Fruit fly (Drosophila melanogaster) whole organism, embryonic: ENCODE results near the gene Sec15.
A peak's percentile ranks its signal among the peaks of the same experiment; 100 is the strongest.

Source experiments
- ATbp ChIP-seq: fragments of 200-800 bp; sonication (Bioruptor generic); optimal IDR thresholded peaks from 2 replicates; lab custom pipeline; 2017; ENCODE audit warnings: missing biosample characterization, mild to moderate bottlenecking, missing genetic modification characterization, missing genetic modification reagents
- Ada2b ChIP-seq: fragments of 200-800 bp; sonication (Bioruptor generic); IDR thresholded peaks from 2 replicates; pipeline ENCODE4 v1.3.6; 2022; ENCODE audit warnings: missing biosample characterization, missing genetic modification characterization
- CG10321 ChIP-seq: fragments of 200-800 bp; sonication (Bioruptor generic); IDR thresholded peaks from 2 replicates; pipeline ENCODE4 v1.3.6; 2022; ENCODE audit warnings: missing biosample characterization, missing genetic modification characterization
- CG10462 ChIP-seq: fragments of 200-800 bp; sonication (Bioruptor generic); optimal IDR thresholded peaks from 2 replicates; lab custom pipeline; 2016; ENCODE audit warnings: missing biosample characterization, missing genetic modification characterization
- CG10654 ChIP-seq: fragments of 200-800 bp; sonication (Bioruptor generic); optimal IDR thresholded peaks from 2 replicates; lab custom pipeline; 2016; ENCODE audit warnings: missing biosample characterization, missing genetic modification characterization
- CG11247 ChIP-seq: fragments of 200-800 bp; sonication (Bioruptor generic); IDR thresholded peaks from 2 replicates; pipeline ENCODE4 v1.3.6; 2022; ENCODE audit warnings: missing biosample characterization, missing genetic modification characterization
- CG12219 ChIP-seq: fragments of 200-800 bp; sonication (Bioruptor generic); optimal IDR thresholded peaks from 3 replicates; lab custom pipeline; 2018; ENCODE audit warnings: missing biosample characterization, mild to moderate bottlenecking, missing genetic modification characterization
- CG12391 ChIP-seq: fragments of 200-800 bp; sonication (Bioruptor generic); optimal IDR thresholded peaks from 3 replicates; lab custom pipeline; 2018; ENCODE audit warnings: missing biosample characterization, mild to moderate bottlenecking, missing genetic modification characterization, moderate library complexity
- CG13123 ChIP-seq: fragments of 200-800 bp; sonication (Bioruptor generic); optimal IDR thresholded peaks from 2 replicates; lab custom pipeline; 2016; ENCODE audit warnings: missing biosample characterization, missing genetic modification characterization
- CG14441 ChIP-seq: fragments of 200-800 bp; sonication (Bioruptor generic); IDR thresholded peaks from 2 replicates; pipeline ENCODE4 v1.3.6; 2022; ENCODE audit warnings: missing biosample characterization, missing genetic modification characterization
- CG1602 ChIP-seq: fragments of 200-800 bp; sonication (Bioruptor generic); optimal IDR thresholded peaks from 3 replicates; lab custom pipeline; 2016; ENCODE audit warnings: missing biosample characterization, missing genetic modification characterization
- CG16813 ChIP-seq: fragments of 200-800 bp; sonication (Bioruptor generic); IDR thresholded peaks from 3 replicates; pipeline ENCODE4 v1.3.6; 2022; ENCODE audit warnings: missing biosample characterization, missing genetic modification characterization; ENCODE audit not compliant: partially characterized antibody
- CG16863 ChIP-seq: fragments of 200-800 bp; sonication (Bioruptor generic); optimal IDR thresholded peaks from 3 replicates; lab custom pipeline; 2016; ENCODE audit warnings: missing biosample characterization, missing genetic modification characterization
- CG32532 ChIP-seq: fragments of 200-800 bp; sonication (Bioruptor generic); IDR thresholded peaks from 2 replicates; pipeline ENCODE4 v1.3.6; 2022; ENCODE audit warnings: missing biosample characterization, missing genetic modification characterization
- CG33557 ChIP-seq: fragments of 200-800 bp; sonication (Bioruptor generic); optimal IDR thresholded peaks from 2 replicates; lab custom pipeline; 2019; ENCODE audit warnings: missing biosample characterization, mild to moderate bottlenecking, missing genetic modification characterization, moderate library complexity
- CG3407 ChIP-seq: fragments of 200-800 bp; sonication (Bioruptor generic); optimal IDR thresholded peaks from 2 replicates; lab custom pipeline; 2018; ENCODE audit warnings: missing biosample characterization, mild to moderate bottlenecking, missing genetic modification characterization
- CG4282 ChIP-seq: fragments of 200-800 bp; sonication (Bioruptor generic); optimal IDR thresholded peaks from 2 replicates; lab custom pipeline; 2016; ENCODE audit warnings: missing biosample characterization, missing genetic modification characterization
- CG7357 ChIP-seq: fragments of 200-800 bp; sonication (Bioruptor generic); IDR thresholded peaks from 3 replicates; pipeline ENCODE4 v1.3.6; 2022; ENCODE audit warnings: missing biosample characterization, missing genetic modification characterization
- CG7963 ChIP-seq: fragments of 200-800 bp; sonication (Bioruptor generic); IDR thresholded peaks from 3 replicates; pipeline ENCODE4 v1.3.6; 2022; ENCODE audit warnings: missing biosample characterization, missing genetic modification characterization; ENCODE audit not compliant: partially characterized antibody
- CG9437 ChIP-seq: fragments of 200-800 bp; sonication (Bioruptor generic); optimal IDR thresholded peaks from 2 replicates; lab custom pipeline; 2018; ENCODE audit warnings: missing biosample characterization, mild to moderate bottlenecking, missing genetic modification characterization
- CG9876 ChIP-seq: fragments of 200-800 bp; sonication (Bioruptor generic); optimal IDR thresholded peaks from 2 replicates; lab custom pipeline; 2016; ENCODE audit warnings: missing biosample characterization, missing genetic modification characterization
- Dfd ChIP-seq, 2 experiments: fragments of >200 bp; optimal IDR thresholded peaks; 2 replicates each; lab custom pipeline; 2017; ENCODE audit warnings: missing biosample characterization in 2 of 2, missing genetic modification characterization in 2 of 2
- Doc3 ChIP-seq: fragments of 200-800 bp; sonication (Bioruptor generic); IDR thresholded peaks from 3 replicates; pipeline ENCODE4 v1.3.6; 2022; ENCODE audit warnings: missing biosample characterization, missing genetic modification characterization; ENCODE audit not compliant: partially characterized antibody
- Ets65A ChIP-seq: fragments of 200-800 bp; sonication (Bioruptor generic); peaks from one replicate; lab custom pipeline; 2016; ENCODE audit warnings: missing biosample characterization, missing genetic modification characterization
- Gsc ChIP-seq: fragments of 200-800 bp; sonication (Bioruptor generic); IDR thresholded peaks from 2 replicates; pipeline ENCODE4 v1.3.6; 2022; ENCODE audit warnings: missing biosample characterization, missing genetic modification characterization
- HmgZ ChIP-seq: fragments of 200-800 bp; sonication (Bioruptor generic); optimal IDR thresholded peaks from 2 replicates; lab custom pipeline; 2018; ENCODE audit warnings: missing biosample characterization, mild to moderate bottlenecking, missing genetic modification characterization
- Hr3 ChIP-seq: fragments of 200-800 bp; sonication (Bioruptor generic); optimal IDR thresholded peaks from 3 replicates; lab custom pipeline; 2016; ENCODE audit warnings: missing biosample characterization, missing genetic modification characterization
- Meics ChIP-seq: fragments of 200-800 bp; sonication (Bioruptor generic); optimal IDR thresholded peaks from 2 replicates; lab custom pipeline; 2017; ENCODE audit warnings: missing biosample characterization, mild to moderate bottlenecking, missing genetic modification characterization
- Six4 ChIP-seq: fragments of 200-800 bp; sonication (Bioruptor generic); optimal IDR thresholded peaks from 2 replicates; lab custom pipeline; 2016; ENCODE audit warnings: missing biosample characterization, missing genetic modification characterization
- Sox100B ChIP-seq: fragments of 200-800 bp; sonication (Bioruptor generic); optimal IDR thresholded peaks from 3 replicates; lab custom pipeline; 2018; ENCODE audit warnings: missing biosample characterization, mild to moderate bottlenecking, missing genetic modification characterization
- Sry-β ChIP-seq: fragments of 200-800 bp; sonication (Bioruptor generic); optimal IDR thresholded peaks from 2 replicates; lab custom pipeline; 2018; ENCODE audit warnings: missing biosample characterization, mild to moderate bottlenecking, missing genetic modification characterization, moderate library complexity
- Ssrp ChIP-seq: fragments of 200-800 bp; sonication (Bioruptor generic); optimal IDR thresholded peaks from 2 replicates; lab custom pipeline; 2018; ENCODE audit warnings: missing biosample characterization, mild to moderate bottlenecking, missing genetic modification characterization, moderate library complexity
- abd-A ChIP-seq: fragments of 200-800 bp; sonication (Bioruptor generic); optimal IDR thresholded peaks from 3 replicates; lab custom pipeline; 2019; ENCODE audit warnings: missing biosample characterization, mild to moderate bottlenecking, missing genetic modification characterization, moderate library complexity
- ash1 ChIP-seq: fragments of 200-800 bp; sonication (Bioruptor generic); optimal IDR thresholded peaks from 2 replicates; lab custom pipeline; 2018; ENCODE audit warnings: missing biosample characterization, mild to moderate bottlenecking, missing genetic modification characterization
- dan ChIP-seq: fragments of 200-800 bp; sonication (Bioruptor generic); IDR thresholded peaks from 2 replicates; pipeline ENCODE4 v1.3.6; 2022; ENCODE audit warnings: missing biosample characterization, missing genetic modification characterization
- dysf ChIP-seq: fragments of 200-800 bp; sonication (Bioruptor generic); IDR thresholded peaks from 3 replicates; pipeline ENCODE4 v1.3.6; 2022; ENCODE audit warnings: missing biosample characterization, missing genetic modification characterization
- eyg ChIP-seq: fragments of 200-800 bp; sonication (Bioruptor generic); optimal IDR thresholded peaks from 3 replicates; lab custom pipeline; 2016; ENCODE audit warnings: missing biosample characterization, missing genetic modification characterization
- ftz-f1 ChIP-seq: fragments of 200-800 bp; sonication (Bioruptor generic); optimal IDR thresholded peaks from 2 replicates; lab custom pipeline; 2016; ENCODE audit warnings: missing biosample characterization, missing genetic modification characterization
- gfzf ChIP-seq: fragments of 200-800 bp; sonication (Bioruptor generic); optimal IDR thresholded peaks from 2 replicates; lab custom pipeline; 2016; ENCODE audit warnings: missing biosample characterization, mild to moderate bottlenecking, missing genetic modification characterization, moderate library complexity
- grn ChIP-seq: fragments of 200-800 bp; sonication (Bioruptor generic); optimal IDR thresholded peaks from 3 replicates; lab custom pipeline; 2017; ENCODE audit warnings: missing biosample characterization, missing genetic modification characterization
- h ChIP-seq: fragments of >200 bp; optimal IDR thresholded peaks from 2 replicates; lab custom pipeline; 2017
- insv ChIP-seq, 2 experiments: fragments of 200-800 bp; sonication (Bioruptor generic); optimal IDR thresholded peaks; 3 replicates each; lab custom pipeline; 2016 to 2018; ENCODE audit warnings: missing biosample characterization in 2 of 2, missing genetic modification characterization in 2 of 2
- nom ChIP-seq: fragments of 200-800 bp; sonication (Bioruptor generic); optimal IDR thresholded peaks from 2 replicates; lab custom pipeline; 2017; ENCODE audit warnings: missing biosample characterization, missing genetic modification characterization, mild to moderate bottlenecking, moderate library complexity, missing genetic modification reagents
- pros ChIP-seq: fragments of 200-800 bp; sonication (Bioruptor generic); optimal IDR thresholded peaks from 3 replicates; lab custom pipeline; 2019; ENCODE audit warnings: missing biosample characterization, mild to moderate bottlenecking, missing genetic modification characterization, moderate library complexity
- psq ChIP-seq: fragments of 200-800 bp; sonication (Bioruptor generic); optimal IDR thresholded peaks from 2 replicates; lab custom pipeline; 2017; ENCODE audit warnings: missing biosample characterization, missing genetic modification characterization
- sima ChIP-seq: fragments of 200-800 bp; sonication (Bioruptor generic); optimal IDR thresholded peaks from 2 replicates; lab custom pipeline; 2016; ENCODE audit warnings: missing biosample characterization, missing genetic modification characterization
- slou ChIP-seq: fragments of 200-800 bp; sonication (Bioruptor generic); optimal IDR thresholded peaks from 3 replicates; lab custom pipeline; 2016; ENCODE audit warnings: missing biosample characterization, missing genetic modification characterization
- sna ChIP-seq: fragments of 200-800 bp; sonication (Bioruptor generic); IDR thresholded peaks from 2 replicates; pipeline ENCODE4 v1.3.6; 2022; ENCODE audit warnings: missing biosample characterization, missing genetic modification characterization; ENCODE audit not compliant: partially characterized antibody
- ttk ChIP-seq: fragments of 200-800 bp; sonication (Bioruptor generic); IDR thresholded peaks from 2 replicates; pipeline ENCODE4 v2.1.2; 2022; ENCODE audit warnings: missing biosample characterization, missing genetic modification characterization
- tx ChIP-seq: fragments of 200-800 bp; sonication (Bioruptor generic); optimal IDR thresholded peaks from 2 replicates; lab custom pipeline; 2016; ENCODE audit warnings: missing biosample characterization, missing genetic modification characterization
- vvl ChIP-seq: fragments of 200-800 bp; sonication (Bioruptor generic); IDR thresholded peaks from 2 replicates; pipeline ENCODE4 v1.3.6; 2022; ENCODE audit warnings: missing biosample characterization, missing genetic modification characterization

Gene Sec15

DNA sequence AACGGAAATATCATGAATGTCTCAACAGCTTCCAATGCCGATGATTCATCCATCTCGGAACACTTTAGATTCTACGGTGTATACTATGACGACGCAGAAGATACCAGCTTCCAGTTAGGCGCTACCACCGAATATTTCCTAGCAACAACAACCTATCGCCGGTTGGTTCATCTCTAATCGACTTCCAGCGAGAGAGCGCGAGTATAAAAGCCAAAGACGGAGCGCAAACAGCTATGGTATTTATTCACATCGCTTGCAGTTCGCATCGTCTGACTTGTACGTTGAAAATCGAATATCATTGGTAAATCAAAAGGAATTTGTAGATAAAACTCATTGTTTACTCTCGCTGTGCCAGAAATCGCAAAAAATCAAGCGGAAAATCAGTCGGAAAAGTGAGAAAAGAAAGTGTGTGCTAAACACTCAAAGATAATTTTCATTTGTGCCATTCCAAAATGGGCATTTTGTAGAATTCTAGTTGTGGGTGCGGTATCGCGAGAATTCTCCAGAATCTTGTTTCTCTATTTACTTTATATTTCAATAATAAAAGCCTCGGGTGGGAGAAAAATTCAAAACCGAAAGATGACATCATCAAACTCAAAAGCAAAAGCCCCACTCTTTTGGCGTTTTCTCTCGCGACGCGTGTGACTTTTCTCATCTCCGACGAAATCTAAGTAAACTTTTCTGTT, 42.6 kb downstream of the Sec15 start, which contains the start of gene AnxB9 (continued):
- no peak for TF ChIP-seq CG13123 (GFP tag; lab: Kevin White, UChicago)
- no peak for TF ChIP-seq psq (GFP tag; lab: Kevin White, UChicago)
- no peak for TF ChIP-seq dan (GFP tag; lab: Robert Waterston, UW)
- TF ChIP-seq tx (GFP tag; lab: Kevin White, UChicago) = no peak
- TF ChIP-seq Gsc (GFP tag; lab: Robert Waterston, UW) = no peak
- no peak for TF ChIP-seq h (lab: Kevin White, UChicago)
- TF ChIP-seq CG12391 (tag; lab: Kevin White, UChicago) = peak; percentile 13
- TF ChIP-seq nom (GFP tag; lab: Kevin White, UChicago) = peak; percentile 81
- no peak for TF ChIP-seq CG1602 (GFP tag; lab: Kevin White, UChicago)
- no peak for TF ChIP-seq Ada2b (GFP tag; lab: Robert Waterston, UW)
- TF ChIP-seq CG11247 = peak; percentile 50
- TF ChIP-seq Hr3 = no peak
- TF ChIP-seq Doc3 = no peak; the same call in 1 of the 3 replicates
- no peak for TF ChIP-seq CG7357 (GFP tag; lab: Robert Waterston, UW)
- TF ChIP-seq Six4 (GFP tag; lab: Kevin White, UChicago) = no peak
- peak; percentile 8 for TF ChIP-seq CG4282
- no peak for TF ChIP-seq CG10654 (GFP tag; lab: Kevin White, UChicago)
- no peak for TF ChIP-seq CG10321 (GFP tag; lab: Robert Waterston, UW)
- TF ChIP-seq CG16863 (GFP tag; lab: Kevin White, UChicago) = peak; percentile 20
- no peak for TF ChIP-seq Sox100B (GFP tag; lab: Kevin White, UChicago)
- no peak for TF ChIP-seq slou (GFP tag; lab: Kevin White, UChicago)
- peak; percentile 15 for TF ChIP-seq abd-A (tag; lab: Kevin White, UChicago)
- TF ChIP-seq vvl (GFP tag; lab: Robert Waterston, UW) = peak; percentile 59
- no peak for TF ChIP-seq Ets65A (GFP tag; lab: Kevin White, UChicago)
- peak; percentile 38 for TF ChIP-seq CG3407 (GFP tag; lab: Kevin White, UChicago)
- no peak for TF ChIP-seq CG9876
- TF ChIP-seq CG16813 (GFP tag; lab: Robert Waterston, UW) = no peak; the same call in 2 of the 3 replicates
- peak; percentile 48 for TF ChIP-seq Meics
- no peak for TF ChIP-seq Sry-β (GFP tag; lab: Kevin White, UChicago)
- TF ChIP-seq insv (GFP tag; optimal IDR thresholded peaks at IDR 0.05; lab: Kevin White, UChicago) = no peak
- TF ChIP-seq ttk (GFP tag; lab: Robert Waterston, UW) = 0 out of 2 replicates have a peak, but pooled peaks have one; percentile 30
- TF ChIP-seq CG9437 (GFP tag; lab: Kevin White, UChicago) = no peak
- peak; percentile 17 for TF ChIP-seq CG33557 (GFP tag; lab: Kevin White, UChicago)
- no peak for TF ChIP-seq Dfd (GFP tag; optimal IDR thresholded peaks at IDR 0.05; lab: Kevin White, UChicago)
- TF ChIP-seq gfzf (GFP tag; lab: Kevin White, UChicago) = no peak
- TF ChIP-seq CG7963 = peak; percentile 54; the same call in 2 of the 3 replicates
- TF ChIP-seq CG14441 (GFP tag; lab: Robert Waterston, UW) = no peak
- TF ChIP-seq sna (GFP tag; lab: Robert Waterston, UW) = no peak
- TF ChIP-seq sima (GFP tag; lab: Kevin White, UChicago) = no peak
- peak; percentile 59; the same call in 1 of the 2 replicates for TF ChIP-seq CG32532 (GFP tag; lab: Robert Waterston, UW)
- no peak for TF ChIP-seq pros (GFP tag; lab: Kevin White, UChicago)
- no peak for TF ChIP-seq ATbp (GFP tag; lab: Kevin White, UChicago)
- no peak for TF ChIP-seq ftz-f1 (GFP tag; lab: Kevin White, UChicago)
- TF ChIP-seq HmgZ (tag; lab: Kevin White, UChicago) = peak; percentile 60
- TF ChIP-seq CG10462 (GFP tag; lab: Kevin White, UChicago) = no peak
- peak; percentile 28 for TF ChIP-seq CG12219 (GFP tag; lab: Kevin White, UChicago)
- peak; percentile 31 for TF ChIP-seq grn (GFP tag; lab: Kevin White, UChicago)
- TF ChIP-seq eyg (GFP tag; lab: Kevin White, UChicago) = peak; percentile 17
- no peak for TF ChIP-seq Ssrp (tag; lab: Kevin White, UChicago)
- no peak for TF ChIP-seq ash1 (GFP tag; lab: Kevin White, UChicago)
- TF ChIP-seq dysf = no peak
